Fruit fly (Drosophila melanogaster) ovary, adult (tissue): Measurements from ENCODE around the gene CG31752.

ENCODE experiments used
- CG17801 ChIP-seq: fragments of 200-800 bp; optimal IDR thresholded peaks from 2 replicates; lab custom pipeline; 2019; ENCODE audit warnings: missing biosample characterization, mild to moderate bottlenecking, missing genetic modification characterization, moderate library complexity; ENCODE audit not compliant: partially characterized antibody

The CG31752 gene

dm6 chr2L:18812755-18813154, 28.4 kb downstream of the CG31752 start:
- no peak for TF ChIP-seq CG17801

DNA sequence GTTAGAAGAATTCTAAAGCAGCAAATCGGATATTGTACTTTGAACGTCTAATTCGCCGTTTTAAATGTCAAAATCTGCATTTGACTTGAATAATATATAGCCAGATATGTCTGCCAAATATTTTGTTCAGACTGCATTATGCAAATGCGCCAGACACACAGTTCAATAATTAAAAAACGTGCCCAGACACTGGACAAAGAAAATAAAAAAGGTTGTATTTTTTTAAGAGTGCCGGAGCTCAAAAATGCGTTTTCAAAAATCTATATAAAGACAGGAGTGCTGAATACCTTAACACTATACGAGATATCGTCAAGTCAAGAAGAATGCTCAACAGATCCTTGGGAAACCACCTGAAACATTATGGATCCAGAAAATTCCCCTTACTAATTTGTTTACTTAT, 28.8 kb downstream of the CG31752 start, which contains the start of the genes CG17325 and CG42305:
Gene CG17325, plus strand, starts transcription at position 301 of the 400 bp plus-strand sequence.
Gene CG42305, plus strand, starts transcription at position 301 of the 400 bp plus-strand sequence.
- no peak for TF ChIP-seq CG17801

DNA sequence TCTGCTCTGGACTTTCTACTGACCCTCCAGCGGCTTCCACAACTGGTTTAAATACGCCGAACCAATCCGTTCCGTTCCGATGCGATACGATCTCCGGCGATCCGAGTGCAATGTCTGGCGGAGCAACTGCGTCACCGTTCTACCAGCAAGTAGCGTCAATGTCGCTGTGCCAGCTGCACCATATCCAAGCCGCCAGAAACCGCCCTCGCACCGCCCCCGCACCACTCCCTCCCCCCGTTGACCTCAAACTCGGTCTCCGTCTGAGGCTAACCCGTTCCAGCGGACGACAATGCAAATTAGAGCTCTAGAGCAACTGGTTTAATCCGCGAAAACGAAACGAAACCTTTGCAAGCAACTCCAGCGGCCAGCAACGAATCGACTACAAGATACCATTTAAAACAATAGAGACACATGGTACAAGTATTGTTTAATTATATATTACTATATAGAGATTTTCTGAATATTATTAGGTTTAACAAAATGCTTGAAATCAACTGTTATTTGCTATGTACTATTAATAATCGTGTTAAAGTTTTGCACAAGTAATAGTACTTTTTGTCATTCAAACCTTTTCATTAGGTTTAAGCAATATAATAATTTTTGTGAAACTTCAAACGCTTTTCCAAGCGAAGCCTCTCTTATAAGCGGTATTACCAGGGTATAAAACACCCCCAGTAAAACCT, 30.0 kb downstream of the CG31752 start, which contains the start of the genes CG10570 and CG42502:
Gene CG10570, minus strand, starts transcription at position 293 of the 683 bp plus-strand sequence.
Gene CG42502, minus strand, starts transcription at position 293 of the 683 bp plus-strand sequence.
- no peak for TF ChIP-seq CG17801

dm6 chr2L:18809486-18809885, 31.6 kb downstream of the CG31752 start:
- TF ChIP-seq CG17801: no peak

DNA sequence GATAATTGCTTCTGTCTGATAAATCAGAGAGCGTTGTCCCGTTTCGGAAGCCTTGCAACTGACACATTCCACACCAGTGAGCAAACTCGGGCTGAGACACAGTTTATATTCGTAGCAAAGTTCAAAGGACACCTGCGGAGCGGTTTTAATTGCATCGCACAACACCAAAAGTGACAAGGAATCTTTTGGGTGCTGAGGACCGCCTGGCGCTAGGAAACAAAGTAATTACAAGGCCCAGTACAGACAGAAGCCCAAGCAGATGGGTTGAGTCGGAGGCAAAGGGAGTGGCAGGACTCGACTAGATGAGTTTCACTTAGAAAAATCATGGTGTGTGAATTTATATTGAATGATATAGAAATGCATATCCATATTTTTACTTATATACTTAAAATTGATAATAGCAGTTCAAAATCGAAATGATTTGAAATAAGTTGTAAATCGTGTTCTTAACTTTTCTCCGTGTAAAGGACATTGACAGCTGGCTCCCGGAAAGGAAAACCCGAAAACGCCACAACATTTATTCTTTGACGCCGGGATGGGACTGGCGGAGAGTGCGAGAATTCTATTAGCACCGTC, 32.3 kb downstream of the CG31752 start:
- TF ChIP-seq CG17801: no peak

- TF ChIP-seq CG17801: no peak
Measured at dm6 chr2L:18805637-18806403, 35.3 kb downstream of the CG31752 start.

DNA sequence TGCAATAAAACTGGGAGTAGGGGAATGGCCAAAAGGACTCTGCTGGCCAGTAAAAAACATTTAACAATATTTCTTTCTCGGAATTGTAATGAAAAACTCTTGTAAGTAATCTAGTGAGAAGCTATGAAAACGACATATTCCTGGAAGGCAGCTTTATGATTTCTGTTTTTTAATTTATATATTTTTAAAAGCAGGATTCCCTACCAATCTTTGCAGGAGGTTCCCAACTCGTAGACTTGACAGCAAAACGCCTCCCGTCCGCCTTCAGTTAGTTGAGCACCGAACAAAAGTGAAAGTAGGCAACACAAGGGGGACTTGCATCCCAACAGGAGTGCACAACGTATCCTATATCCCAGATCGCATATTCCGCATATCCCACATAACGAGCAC, 35.9 kb downstream of the CG31752 start, which contains the start of gene CG43814:
Gene CG43814, minus strand, starts transcription at position 101 of the 390 bp plus-strand sequence.
- TF ChIP-seq CG17801: no peak

dm6 chr2L:18801704-18802103, 39.4 kb downstream of the CG31752 start:
- no peak for TF ChIP-seq CG17801

DNA sequence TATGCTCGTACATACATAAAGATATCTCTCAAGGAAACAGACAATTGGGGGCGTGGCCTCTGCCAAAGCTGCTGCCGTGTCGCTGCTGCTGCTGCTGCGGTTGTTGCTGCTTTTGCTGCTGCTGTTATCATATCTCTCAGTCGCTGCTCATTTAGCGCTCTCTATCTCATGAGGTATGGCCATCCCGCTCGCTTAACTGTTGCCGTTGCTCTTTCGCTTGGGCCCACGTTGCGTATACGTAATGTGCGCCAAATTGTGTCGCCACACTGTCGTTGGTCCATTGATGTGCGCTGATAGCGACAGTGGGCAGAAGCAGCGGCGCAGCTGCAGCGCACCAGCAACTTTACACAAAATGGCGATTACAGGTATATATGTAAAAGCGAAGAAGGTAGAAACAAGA, 44.7 kb downstream of the CG31752 start:
- no peak for TF ChIP-seq CG17801

dm6 chr2L:18795917-18796402, 45.1 kb downstream of the CG31752 start:
- no peak for TF ChIP-seq CG17801

DNA sequence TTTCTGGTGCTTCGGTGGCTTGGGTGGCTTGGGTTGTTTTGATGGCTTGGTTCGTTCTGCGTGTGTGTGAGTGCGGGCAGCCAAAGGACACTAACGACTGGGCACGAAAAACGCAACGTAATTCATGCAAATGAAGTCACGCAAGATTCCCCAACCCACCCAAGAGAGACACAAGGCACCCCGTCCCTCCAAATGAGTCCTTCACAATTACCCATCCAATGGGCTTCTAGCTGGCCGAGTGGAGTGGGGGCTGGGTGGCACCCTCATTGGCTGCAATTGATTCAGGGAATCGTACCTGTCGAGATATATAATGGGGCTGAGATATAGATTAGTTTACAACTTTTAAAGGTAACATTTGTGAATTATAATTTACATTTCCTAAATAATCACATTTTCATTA, 47.9 kb downstream of the CG31752 start:
- TF ChIP-seq CG17801: no peak

DNA sequence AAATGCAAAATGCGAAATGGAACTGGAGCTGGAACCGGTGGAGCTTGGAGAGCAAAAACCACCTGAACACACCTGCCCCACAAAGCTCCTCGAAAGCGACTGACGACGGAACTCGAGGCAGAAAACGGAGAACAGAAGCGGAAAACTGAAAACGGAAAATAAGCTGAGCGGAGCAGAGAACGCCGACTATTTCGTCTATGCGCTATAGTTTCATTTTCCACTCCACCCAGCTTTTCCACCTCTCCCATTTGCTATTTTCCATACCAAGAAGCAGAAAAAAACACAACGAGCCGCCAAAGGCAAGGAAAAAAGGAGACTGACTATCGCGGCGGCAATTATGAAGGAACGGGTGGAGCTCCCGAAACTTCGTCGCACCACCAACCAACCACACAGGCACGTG, 48.3 kb downstream of the CG31752 start, which contains the start of gene ham:
Gene ham, minus strand, starts transcription at position 101 of the 400 bp plus-strand sequence.
- TF ChIP-seq CG17801: no peak

- no peak for TF ChIP-seq CG17801
Measured at dm6 chr2L:18789773-18790385, 51.2 kb downstream of the CG31752 start.
